Worm (Caenorhabditis elegans) whole organism, late embryonic: ENCODE data around the gene slc-25A29.

Experiments
- K02D7.2 ChIP-seq: sonication (generic microtip); optimal IDR thresholded peaks from 2 replicates; lab custom pipeline; 2017; ENCODE audit warnings: mild to moderate bottlenecking, missing genetic modification characterization, missing compliant biosample characterization
- K09A11.1 ChIP-seq: sonication (generic microtip); optimal IDR thresholded peaks from 2 replicates; lab custom pipeline; 2017; ENCODE audit warnings: antibody characterized with exemption, mild to moderate bottlenecking, missing genetic modification characterization, missing compliant biosample characterization; ENCODE audit not compliant: insufficient read depth
- ahr-1 ChIP-seq: sonication (generic microtip); optimal IDR thresholded peaks from 2 replicates; lab custom pipeline; 2016; ENCODE audit warnings: missing genetic modification characterization, missing compliant biosample characterization
- ama-1 ChIP-seq: fragments of 150-350 bp; optimal IDR thresholded peaks from 2 replicates; lab custom pipeline; 2014
- ceh-14 ChIP-seq: sonication (generic microtip); optimal IDR thresholded peaks from 2 replicates; lab custom pipeline; 2016; ENCODE audit warnings: missing genotype, missing genetic modification characterization, missing compliant biosample characterization
- ceh-18 ChIP-seq: sonication (generic microtip); optimal IDR thresholded peaks from 2 replicates; lab custom pipeline; 2016; ENCODE audit warnings: missing genetic modification characterization, missing compliant biosample characterization
- ceh-19 ChIP-seq: fragments of 200-800 bp; sonication (Bioruptor generic); optimal IDR thresholded peaks from 2 replicates; lab custom pipeline; 2018; ENCODE audit warnings: mild to moderate bottlenecking, missing genetic modification characterization, missing compliant biosample characterization
- ceh-2 ChIP-seq: sonication (generic microtip); optimal IDR thresholded peaks from 2 replicates; lab custom pipeline; 2016; ENCODE audit warnings: missing genotype, missing genetic modification characterization, missing compliant biosample characterization
- ceh-24 ChIP-seq: sonication (generic microtip); optimal IDR thresholded peaks from 2 replicates; lab custom pipeline; 2016; ENCODE audit warnings: mild to moderate bottlenecking, missing genetic modification characterization, missing compliant biosample characterization
- ceh-34 ChIP-seq: sonication (generic microtip); optimal IDR thresholded peaks from 2 replicates; lab custom pipeline; 2016; ENCODE audit warnings: mild to moderate bottlenecking, missing genetic modification characterization, missing compliant biosample characterization
- ceh-9 ChIP-seq: sonication (generic microtip); optimal IDR thresholded peaks from 2 replicates; lab custom pipeline; 2016; ENCODE audit warnings: mild to moderate bottlenecking, missing genetic modification characterization, inconsistent platforms, missing compliant biosample characterization
- che-1 ChIP-seq: sonication (generic microtip); optimal IDR thresholded peaks from 2 replicates; lab custom pipeline; 2016; ENCODE audit warnings: mild to moderate bottlenecking, missing genetic modification characterization, missing compliant biosample characterization
- elt-4 ChIP-seq: sonication (generic microtip); optimal IDR thresholded peaks from 2 replicates; lab custom pipeline; 2016; ENCODE audit warnings: missing genetic modification characterization, missing compliant biosample characterization
- fkh-10 ChIP-seq: fragments of 150-350 bp; optimal IDR thresholded peaks from 2 replicates; lab custom pipeline; 2014; ENCODE audit warnings: missing biosample characterization, missing genetic modification reagents, missing genetic modification characterization
- gmeb-2 ChIP-seq: sonication (generic microtip); optimal IDR thresholded peaks from 2 replicates; lab custom pipeline; 2016; ENCODE audit warnings: missing genetic modification characterization, inconsistent platforms, missing compliant biosample characterization
- hlh-13 ChIP-seq: fragments of 200-800 bp; sonication (Bioruptor generic); optimal IDR thresholded peaks from 2 replicates; lab custom pipeline; 2018; ENCODE audit warnings: mild to moderate bottlenecking, missing genetic modification characterization, missing compliant biosample characterization
- hlh-30 ChIP-seq: sonication (generic microtip); optimal IDR thresholded peaks from 2 replicates; lab custom pipeline; 2017; ENCODE audit warnings: antibody characterized with exemption, missing genetic modification characterization, missing compliant biosample characterization; ENCODE audit not compliant: insufficient read depth
- hlh-6 ChIP-seq: sonication (generic microtip); optimal IDR thresholded peaks from 2 replicates; lab custom pipeline; 2016; ENCODE audit warnings: missing genotype, missing genetic modification characterization, missing compliant biosample characterization
- hlh-8 ChIP-seq: sonication (generic microtip); optimal IDR thresholded peaks from 2 replicates; lab custom pipeline; 2016; ENCODE audit warnings: missing genotype, missing genetic modification characterization, missing compliant biosample characterization
- lim-6 ChIP-seq: sonication (generic microtip); optimal IDR thresholded peaks from 2 replicates; lab custom pipeline; 2016; ENCODE audit warnings: missing genetic modification characterization, missing compliant biosample characterization
- lin-11 ChIP-seq: fragments of 200-800 bp; sonication (Bioruptor generic); optimal IDR thresholded peaks from 2 replicates; lab custom pipeline; 2018; ENCODE audit warnings: mild to moderate bottlenecking, missing genetic modification characterization, missing compliant biosample characterization
- nfya-1 ChIP-seq: sonication (generic microtip); optimal IDR thresholded peaks from 2 replicates; lab custom pipeline; 2017; ENCODE audit warnings: missing genetic modification characterization, mild to moderate bottlenecking, missing compliant biosample characterization, antibody characterized with exemption, moderate library complexity
- pqm-1 ChIP-seq: sonication (generic microtip); optimal IDR thresholded peaks from 2 replicates; lab custom pipeline; 2016; ENCODE audit warnings: missing genetic modification characterization, missing compliant biosample characterization
- pros-1 ChIP-seq: fragments of 150-350 bp; optimal IDR thresholded peaks from 2 replicates; lab custom pipeline; 2014; ENCODE audit warnings: missing biosample characterization, missing genetic modification reagents, missing genetic modification characterization
- ref-2 ChIP-seq: sonication (generic microtip); optimal IDR thresholded peaks from 2 replicates; lab custom pipeline; 2016; ENCODE audit warnings: missing genetic modification characterization, missing compliant biosample characterization
- sdc-2 ChIP-seq: sonication (generic microtip); optimal IDR thresholded peaks from 2 replicates; lab custom pipeline; 2016; ENCODE audit warnings: missing genotype, missing genetic modification characterization, missing compliant biosample characterization
- sox-2 ChIP-seq: fragments of 200-800 bp; sonication (Bioruptor generic); IDR thresholded peaks from 2 replicates; pipeline ENCODE4 v1.3.6; 2022; ENCODE audit warnings: missing genetic modification reagents, missing genetic modification characterization, missing compliant biosample characterization
- tbx-2 ChIP-seq: sonication (generic microtip); optimal IDR thresholded peaks from 2 replicates; lab custom pipeline; 2016; ENCODE audit warnings: missing genetic modification characterization, missing compliant biosample characterization
- unc-3 ChIP-seq, 2 experiments: fragments of 200-800 bp in 1 of 2; sonication (Bioruptor generic) in 1 of 2; sonication (generic microtip) in 1 of 2; conservative IDR thresholded peaks in 1 of 2; optimal IDR thresholded peaks in 1 of 2; 2 replicates each; pipeline versions ENCODE4 v1.3.6 to Lab custom; 2016 to 2022; ENCODE audit warnings: missing compliant biosample characterization in 2 of 2, missing genetic modification characterization in 2 of 2, missing genetic modification reagents in 1 of 2
- unc-42 ChIP-seq: sonication (generic microtip); optimal IDR thresholded peaks from 2 replicates; lab custom pipeline; 2016; ENCODE audit warnings: missing genotype, missing genetic modification characterization, missing compliant biosample characterization
- unc-86 ChIP-seq: sonication (generic microtip); optimal IDR thresholded peaks from 2 replicates; lab custom pipeline; 2016; ENCODE audit warnings: missing genetic modification characterization, missing compliant biosample characterization
- zip-5 ChIP-seq: sonication (generic microtip); optimal IDR thresholded peaks from 2 replicates; lab custom pipeline; 2016; ENCODE audit warnings: missing genetic modification characterization, missing compliant biosample characterization

Gene slc-25A29

DNA sequence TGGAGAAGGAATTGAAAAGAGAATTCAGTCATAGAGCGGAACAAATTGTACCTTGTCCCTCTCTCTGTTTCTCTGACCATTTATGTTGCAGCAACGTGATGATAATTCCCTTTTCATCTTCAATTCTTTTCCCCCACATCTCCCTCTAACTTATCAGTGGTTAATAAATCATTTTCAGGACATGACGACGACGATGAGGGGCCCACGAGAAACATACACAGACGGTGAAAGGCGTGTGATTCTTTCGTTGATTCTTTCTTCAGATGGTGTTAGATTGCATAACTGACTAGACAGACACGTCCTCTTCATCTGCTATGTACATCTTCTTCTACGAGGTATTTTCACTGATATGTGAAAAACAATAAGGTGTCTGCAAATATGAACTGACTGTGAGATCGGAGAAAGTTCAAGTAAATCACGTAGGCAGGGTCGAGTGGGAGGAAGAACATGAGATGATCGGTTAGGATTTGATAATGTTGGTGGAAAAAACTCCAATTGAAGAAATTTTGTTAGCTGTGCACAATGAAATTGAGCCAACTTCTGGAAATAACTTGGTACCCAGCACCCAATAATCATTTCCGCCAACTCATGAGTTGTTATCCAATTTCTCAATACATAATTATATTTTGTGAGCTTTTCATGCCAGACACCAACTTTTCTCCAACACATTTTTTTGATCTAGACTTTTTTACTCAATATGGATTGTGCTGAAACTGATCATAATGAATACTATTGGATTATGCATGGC lies 2.8 kb upstream of the slc-25A29 start, which contains the start of gene srh-17:
TSS of gene srh-17 (plus strand) at position 698 of the 748 bp plus-strand sequence.
- no peak for TF ChIP-seq sox-2 (GFP tag; lab: Robert Waterston, UW)
- TF ChIP-seq ceh-34, result no peak
- no peak for TF ChIP-seq pros-1
- TF ChIP-seq tbx-2 (tag; lab: Kevin White, UChicago), result no peak
- TF ChIP-seq ceh-2 (tag; lab: Kevin White, UChicago), result no peak
- no peak for TF ChIP-seq sdc-2
- no peak for TF ChIP-seq ceh-19 (GFP tag; lab: Kevin White, UChicago)
- no peak for TF ChIP-seq ceh-24 (tag; lab: Kevin White, UChicago)
- TF ChIP-seq K02D7.2, result no peak
- TF ChIP-seq unc-3 (GFP tag; conservative IDR thresholded peaks at IDR 0.05; lab: Robert Waterston, UW), result no peak
- TF ChIP-seq unc-3 (tag; optimal IDR thresholded peaks at IDR 0.05; lab: Kevin White, UChicago), result no peak
- no peak for TF ChIP-seq fkh-10 (GFP tag; lab: Kevin White, UChicago)
- TF ChIP-seq nfya-1 (tag; lab: Kevin White, UChicago), result no peak
- TF ChIP-seq zip-5 (tag; lab: Kevin White, UChicago), result no peak
- no peak for TF ChIP-seq gmeb-2
- TF ChIP-seq che-1, result no peak

DNA sequence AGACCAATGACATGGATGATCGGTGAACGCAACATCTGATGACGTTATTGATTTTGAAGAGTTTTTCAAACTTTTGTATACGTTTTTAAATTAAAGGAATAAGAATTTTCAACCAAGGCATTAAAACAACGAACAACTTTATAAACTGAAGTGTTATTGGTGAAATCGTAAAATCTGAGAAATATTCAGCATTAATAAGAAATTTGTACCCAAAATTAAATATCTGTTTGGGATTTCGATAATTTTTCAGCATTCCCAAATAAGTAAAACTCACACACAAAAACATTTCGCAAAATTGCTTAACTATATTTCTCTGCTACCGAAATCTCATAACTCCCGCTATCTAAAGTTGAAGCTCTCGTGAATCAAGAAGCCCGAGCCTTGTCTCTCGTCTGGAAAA lies 1.6 kb upstream of the slc-25A29 start:
- TF ChIP-seq hlh-8 (no peak), K09A11.1 (tag; lab: Kevin White, UChicago) (no peak), ceh-2 (tag; lab: Kevin White, UChicago) (no peak), hlh-13 (GFP tag; lab: Kevin White, UChicago) (no peak), ceh-14 (tag; lab: Kevin White, UChicago) (no peak), ama-1 (lab: Kevin White, UChicago) (no peak), hlh-30 (tag; lab: Kevin White, UChicago) (no peak), ceh-9 (tag; lab: Kevin White, UChicago) (no peak), sox-2 (GFP tag; lab: Robert Waterston, UW) (no peak)

DNA sequence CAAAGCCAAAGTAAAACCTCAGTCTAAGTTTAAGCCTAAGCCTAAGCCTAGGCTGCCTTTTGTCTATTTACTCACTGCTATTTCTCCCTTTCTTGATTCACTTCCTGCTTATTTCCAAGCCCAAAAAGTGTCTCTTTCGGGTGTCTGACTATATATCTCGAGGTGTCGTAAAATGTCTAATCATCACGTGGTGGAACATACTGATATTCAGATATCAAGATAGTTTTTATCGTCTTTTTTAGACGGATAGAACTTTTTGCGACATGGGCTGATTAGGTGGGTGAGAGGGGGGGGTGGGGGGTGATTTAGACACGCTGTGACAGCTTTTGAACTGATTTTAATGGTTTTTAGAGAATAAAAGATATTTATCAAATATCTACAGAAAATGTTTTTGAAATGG lies 1.0 kb downstream of the slc-25A29 start:
- TF ChIP-seq unc-86 (tag; lab: Kevin White, UChicago), result no peak
- no peak for TF ChIP-seq elt-4 (tag; lab: Kevin White, UChicago)
- TF ChIP-seq hlh-6 (tag; lab: Kevin White, UChicago), result no peak
- TF ChIP-seq ceh-9 (tag; lab: Kevin White, UChicago), result no peak
- TF ChIP-seq sox-2 (GFP tag; lab: Robert Waterston, UW), result no peak
- TF ChIP-seq ahr-1 (tag; lab: Kevin White, UChicago), result no peak
- TF ChIP-seq lin-11 (tag; lab: Kevin White, UChicago), result no peak
- TF ChIP-seq lim-6 (tag; lab: Kevin White, UChicago), result no peak
- TF ChIP-seq, all 69 proteins: peak for 0

DNA sequence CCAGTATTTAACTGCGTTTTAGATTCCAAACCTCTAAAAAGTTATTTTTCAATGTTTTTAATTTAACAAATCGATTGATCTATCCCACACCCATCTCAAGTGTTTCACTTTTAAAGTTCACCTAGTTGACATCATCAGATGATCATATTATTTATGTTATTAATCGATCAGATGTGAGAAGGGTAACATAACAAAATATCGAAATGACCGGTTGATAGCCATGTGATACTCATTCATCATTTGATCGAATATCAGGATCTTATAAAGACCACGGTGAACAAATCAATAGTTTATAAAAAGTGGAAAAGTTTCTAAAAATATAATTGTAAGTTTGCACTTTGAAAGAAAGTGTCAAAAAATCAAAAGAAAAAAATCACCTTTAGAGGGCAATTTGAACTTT lies 2.3 kb downstream of the slc-25A29 start:
- TF ChIP-seq ceh-18 (no peak), ref-2 (tag; lab: Kevin White, UChicago) (no peak)
- TF ChIP-seq, all 69 proteins: peak for 0

DNA sequence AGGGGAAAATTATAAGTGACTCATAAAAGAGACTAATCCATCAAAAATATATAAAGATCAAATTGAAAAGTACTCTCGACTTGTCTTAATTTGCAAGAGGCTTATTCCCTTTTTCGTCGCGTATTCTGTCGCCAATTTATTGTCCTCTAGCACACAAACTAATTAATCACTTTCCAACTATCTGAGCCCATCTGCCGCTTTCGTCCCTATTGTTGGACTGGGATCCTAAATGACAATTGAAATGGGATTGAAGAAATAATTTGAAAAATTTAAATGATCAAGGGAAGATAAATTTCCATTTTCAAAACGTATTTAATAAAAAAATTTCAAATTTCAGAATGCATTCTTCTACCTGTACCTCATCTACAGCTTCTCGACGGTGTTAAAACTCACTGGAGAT lies 7.3 kb downstream of the slc-25A29 start:
- TF ChIP-seq pqm-1 (tag; lab: Kevin White, UChicago) (no peak), unc-42 (tag; lab: Kevin White, UChicago) (peak; percentile 45)
